Fruit fly (Drosophila melanogaster): ENCODE data around the gene Ir87a.

Gene Ir87a

DNA sequence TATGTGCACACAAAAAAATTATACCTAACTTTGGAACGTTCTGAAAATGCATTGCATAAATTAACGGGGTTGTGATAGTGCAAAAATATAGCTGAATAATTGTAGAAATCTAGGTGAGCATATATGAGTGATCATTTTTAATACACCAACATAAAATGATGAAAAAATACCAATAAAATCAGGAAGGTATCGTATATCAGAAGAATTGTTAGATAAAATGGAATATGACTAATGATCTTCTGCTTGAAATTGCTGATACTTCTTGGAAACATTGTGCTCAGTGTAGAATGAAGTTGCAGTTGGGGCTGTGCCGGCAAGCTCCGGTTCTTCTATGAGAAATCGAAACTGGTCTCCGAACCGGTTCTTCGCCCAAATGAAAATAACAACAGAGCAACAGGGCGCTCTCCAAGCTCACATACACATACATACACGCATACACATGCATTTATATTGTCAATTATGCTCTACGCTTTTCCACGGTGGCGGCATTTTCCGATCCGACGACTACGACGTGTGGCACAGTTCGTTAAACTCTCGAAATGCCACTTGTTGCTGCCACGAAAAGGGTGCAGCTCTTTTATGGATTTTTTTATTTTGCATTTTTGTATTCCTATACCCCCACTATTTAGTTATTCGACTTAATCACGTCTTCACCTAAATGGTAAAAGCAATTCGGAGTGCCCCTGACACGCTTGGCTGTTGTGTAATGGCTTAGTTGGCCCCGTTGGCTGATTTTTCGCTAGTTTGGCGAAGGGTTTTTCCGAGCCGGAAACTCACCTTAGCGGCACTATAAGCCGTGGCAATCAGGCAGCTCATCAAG, 19.0 kb upstream of the Ir87a start:
- TF ChIP-seq tj (GFP tag; optimal IDR thresholded peaks at IDR 0.05) (peak; percentile 71), CG7101 (tag; optimal IDR thresholded peaks at IDR 0.05) (peak; percentile 68), CG14711 (tag; optimal IDR thresholded peaks at IDR 0.05) (peak; percentile 63), CG7045 (GFP tag; optimal IDR thresholded peaks at IDR 0.05) (peak; percentile 55), CG11617 (GFP tag; optimal IDR thresholded peaks at IDR 0.05) (peak; percentile 71), CG33017 (tag; optimal IDR thresholded peaks at IDR 0.05) (peak; percentile 5), CG1620 (GFP tag; optimal IDR thresholded peaks at IDR 0.05) (peak; percentile 27), bab1 (GFP tag; optimal IDR thresholded peaks at IDR 0.05) (peak; percentile 79), kay (GFP tag; ENCODE audit: borderline replicate concordance) (no peak), cic (GFP tag; optimal IDR thresholded peaks at IDR 0.05) (no peak), CG5204 (GFP tag; optimal IDR thresholded peaks at IDR 0.05) (peak; percentile 55), pad (GFP tag; optimal IDR thresholded peaks at IDR 0.05) (peak; percentile 38), Crg-1 (GFP tag; optimal IDR thresholded peaks at IDR 0.05) (peak; percentile 64), toe (GFP tag; optimal IDR thresholded peaks at IDR 0.05) (no peak), Hr96 (GFP tag; optimal IDR thresholded peaks at IDR 0.05) (peak; percentile 37), ovo (GFP tag; optimal IDR thresholded peaks at IDR 0.05) (peak; percentile 55), CG12768 (GFP tag; optimal IDR thresholded peaks at IDR 0.05) (no peak), Clk (GFP tag; optimal IDR thresholded peaks at IDR 0.05) (no peak), cnc (optimal IDR thresholded peaks at IDR 0.05) (no peak), Mnt (GFP tag; optimal IDR thresholded peaks at IDR 0.05) (no peak)

DNA sequence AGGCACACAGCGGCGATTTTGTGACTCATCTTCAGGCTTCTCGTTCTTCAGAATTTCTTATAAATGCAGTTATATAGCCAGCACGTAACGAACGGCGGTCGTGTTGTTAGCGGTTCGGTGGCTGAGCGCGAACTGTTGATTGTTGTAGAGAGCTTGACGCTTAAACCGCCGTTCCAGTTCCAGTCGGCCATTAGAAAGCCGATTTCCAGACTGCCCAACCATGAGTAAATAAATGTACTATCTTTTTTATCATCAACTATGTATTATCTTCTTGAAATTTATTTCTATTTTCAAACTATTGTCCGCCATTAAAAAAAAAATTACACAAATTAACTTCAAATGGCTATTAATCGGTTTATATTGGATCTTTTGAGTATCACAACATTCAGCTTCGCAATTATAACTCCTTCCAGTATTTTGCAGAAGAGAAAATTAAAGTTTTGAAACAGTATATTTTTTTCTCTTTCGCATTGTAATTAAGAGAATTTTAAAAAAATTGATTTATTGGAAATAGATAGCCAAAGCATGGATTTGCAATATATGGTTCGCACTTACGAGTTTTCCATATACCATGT, 18.3 kb upstream of the Ir87a start, which contains the start of gene GILT1:
GILT1 (minus strand) TSS at position 141 of the 575 bp plus-strand sequence.
- peak; percentile 12 for TF ChIP-seq CG7101 (tag; optimal IDR thresholded peaks at IDR 0.05)
- peak; percentile 44 for TF ChIP-seq ovo (GFP tag; optimal IDR thresholded peaks at IDR 0.05)
- peak; percentile 22 for TF ChIP-seq cic (GFP tag; optimal IDR thresholded peaks at IDR 0.05)
- peak; percentile 1 for TF ChIP-seq tj (GFP tag; optimal IDR thresholded peaks at IDR 0.05)
- TF ChIP-seq Mnt (GFP tag; optimal IDR thresholded peaks at IDR 0.05): peak; percentile 43
- TF ChIP-seq bab1 (GFP tag; optimal IDR thresholded peaks at IDR 0.05): peak; percentile 39
- TF ChIP-seq kay (GFP tag; ENCODE audit: borderline replicate concordance): peak; percentile 69
- TF ChIP-seq pad (GFP tag; optimal IDR thresholded peaks at IDR 0.05): peak; percentile 59
- TF ChIP-seq CG1620 (GFP tag; optimal IDR thresholded peaks at IDR 0.05): no peak
- TF ChIP-seq CG7045 (GFP tag; optimal IDR thresholded peaks at IDR 0.05): no peak

DNA sequence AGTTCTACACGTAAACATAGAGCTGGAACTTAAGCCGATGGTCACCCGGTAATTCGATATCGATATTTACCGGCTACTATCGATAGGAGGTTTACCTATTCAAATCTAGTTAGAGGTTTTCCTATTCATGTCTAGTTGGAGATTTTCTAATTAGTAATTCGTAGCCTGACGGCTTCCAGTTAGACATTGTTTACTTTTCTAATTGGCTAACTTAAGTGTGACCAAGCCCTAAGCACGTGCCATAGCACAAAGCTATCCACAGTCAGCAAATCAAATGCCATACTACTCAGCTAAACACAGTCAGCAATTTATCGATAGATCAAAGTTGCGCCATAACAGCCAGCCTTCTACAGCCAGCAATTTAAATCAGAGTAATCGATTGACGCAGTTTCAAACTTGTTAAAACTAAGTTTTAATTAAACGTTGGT, 17.0 kb upstream of the Ir87a start, which contains the start of gene Dpm3:
Dpm3 (minus strand) TSS at position 20 of the 428 bp plus-strand sequence.
- TF ChIP-seq CG12768 (GFP tag; optimal IDR thresholded peaks at IDR 0.05) (no peak), CG33017 (tag; optimal IDR thresholded peaks at IDR 0.05) (no peak), bab1 (GFP tag; optimal IDR thresholded peaks at IDR 0.05) (peak; percentile 54), CG7045 (GFP tag; optimal IDR thresholded peaks at IDR 0.05) (no peak), CG7101 (tag; optimal IDR thresholded peaks at IDR 0.05) (no peak), kay (GFP tag; ENCODE audit: borderline replicate concordance) (no peak), cic (GFP tag; optimal IDR thresholded peaks at IDR 0.05) (no peak), CG14711 (tag; optimal IDR thresholded peaks at IDR 0.05) (no peak), Clk (GFP tag; optimal IDR thresholded peaks at IDR 0.05) (no peak), ovo (GFP tag; optimal IDR thresholded peaks at IDR 0.05) (no peak), CG1620 (GFP tag; optimal IDR thresholded peaks at IDR 0.05) (peak; percentile 58), Hr96 (GFP tag; optimal IDR thresholded peaks at IDR 0.05) (no peak), pad (GFP tag; optimal IDR thresholded peaks at IDR 0.05) (peak; percentile 15), tj (GFP tag; optimal IDR thresholded peaks at IDR 0.05) (peak; percentile 20), cnc (optimal IDR thresholded peaks at IDR 0.05) (no peak), CG11617 (GFP tag; optimal IDR thresholded peaks at IDR 0.05) (no peak), CG5204 (GFP tag; optimal IDR thresholded peaks at IDR 0.05) (no peak), Crg-1 (GFP tag; optimal IDR thresholded peaks at IDR 0.05) (peak; percentile 21), Mnt (GFP tag; optimal IDR thresholded peaks at IDR 0.05) (peak; percentile 11), toe (GFP tag; optimal IDR thresholded peaks at IDR 0.05) (peak; percentile 39)

DNA sequence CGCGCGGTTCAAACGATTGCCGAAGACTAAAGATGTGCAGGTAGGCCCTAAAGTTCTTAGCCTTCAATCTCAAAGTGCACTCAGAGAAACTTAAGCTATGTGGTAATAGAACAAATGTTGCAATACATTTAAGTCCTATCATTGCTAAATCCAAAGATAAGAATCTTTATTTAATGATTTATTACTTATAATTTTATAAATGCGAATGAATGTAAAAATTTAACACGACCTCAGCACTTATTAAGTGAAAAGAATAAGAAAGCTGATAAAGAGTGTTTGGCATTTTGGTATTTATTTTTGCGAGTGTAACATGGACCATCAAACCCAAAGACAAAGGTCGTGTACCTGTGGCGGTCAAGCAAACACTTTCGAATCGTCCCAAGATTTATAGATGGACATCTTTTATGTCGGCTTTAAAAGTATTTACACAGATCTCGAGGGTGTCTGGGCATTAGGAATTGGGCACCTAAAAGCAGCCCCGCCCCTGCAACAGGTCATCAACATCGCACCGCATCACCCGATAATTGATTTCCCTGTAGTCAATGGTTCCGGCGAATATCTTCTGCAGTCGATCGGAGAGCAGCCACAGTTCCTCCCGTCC, 15.1 kb upstream of the Ir87a start, which contains the start of gene yellow-e3:
yellow-e3 (minus strand) TSS at position 30 of the 601 bp plus-strand sequence.
- no peak for TF ChIP-seq CG12768 (GFP tag; optimal IDR thresholded peaks at IDR 0.05)
- TF ChIP-seq CG14711 (tag; optimal IDR thresholded peaks at IDR 0.05): no peak
- peak; percentile 1 for TF ChIP-seq kay (GFP tag; ENCODE audit: borderline replicate concordance)
- TF ChIP-seq CG33017 (tag; optimal IDR thresholded peaks at IDR 0.05): no peak
- no peak for TF ChIP-seq CG11617 (GFP tag; optimal IDR thresholded peaks at IDR 0.05)

DNA sequence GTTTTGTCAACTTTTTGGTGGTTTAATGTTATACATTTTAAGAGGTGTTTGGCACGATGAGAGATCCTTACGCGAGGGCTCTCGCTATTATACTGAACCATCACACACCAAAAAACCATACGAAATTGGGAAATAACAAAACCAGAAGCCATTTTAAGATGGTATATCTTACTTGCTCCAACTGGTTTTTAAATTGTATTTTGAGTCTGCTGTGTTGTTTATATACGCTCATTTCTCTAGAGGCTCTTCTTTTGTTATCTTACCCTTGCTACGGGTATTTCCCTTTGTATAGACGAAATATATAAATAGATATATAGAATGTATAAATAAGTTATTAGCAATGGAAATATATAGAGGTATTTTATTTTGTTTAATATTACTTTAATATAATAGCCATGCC, 13.2 kb upstream of the Ir87a start, which contains the start of gene yellow-e2:
yellow-e2 (minus strand) TSS at position 101 of the 400 bp plus-strand sequence.
- no peak for TF ChIP-seq kay (GFP tag; ENCODE audit: borderline replicate concordance)
- TF ChIP-seq CG11617 (GFP tag; optimal IDR thresholded peaks at IDR 0.05): no peak
- no peak for TF ChIP-seq bab1 (GFP tag; optimal IDR thresholded peaks at IDR 0.05)
- TF ChIP-seq CG1620 (GFP tag; optimal IDR thresholded peaks at IDR 0.05): no peak
- no peak for TF ChIP-seq CG7101 (tag; optimal IDR thresholded peaks at IDR 0.05)
- TF ChIP-seq toe (GFP tag; optimal IDR thresholded peaks at IDR 0.05): no peak
- TF ChIP-seq Hr96 (GFP tag; optimal IDR thresholded peaks at IDR 0.05): no peak
- no peak for TF ChIP-seq CG7045 (GFP tag; optimal IDR thresholded peaks at IDR 0.05)
- no peak for TF ChIP-seq Crg-1 (GFP tag; optimal IDR thresholded peaks at IDR 0.05)
- no peak for TF ChIP-seq cic (GFP tag; optimal IDR thresholded peaks at IDR 0.05)
- no peak for TF ChIP-seq pad (GFP tag; optimal IDR thresholded peaks at IDR 0.05)
